Worm (Caenorhabditis elegans) whole organism, young adult: ENCODE results near the gene K06B4.4.

Experiments used
- C06A6.2 ChIP-seq: fragments of 200-800 bp; sonication (Bioruptor generic); conservative IDR thresholded peaks from 2 replicates; pipeline ENCODE4 v1.3.6; 2022; ENCODE audit warnings: missing genetic modification characterization, missing compliant biosample characterization
- F10E7.11 ChIP-seq: sonication (generic microtip); optimal IDR thresholded peaks from 2 replicates; lab custom pipeline; 2017; ENCODE audit warnings: mild to moderate bottlenecking, missing genetic modification characterization, moderate library complexity, missing compliant biosample characterization
- F57A8.1 ChIP-seq: fragments of 200-800 bp; sonication (Bioruptor generic); optimal IDR thresholded peaks from 2 replicates; lab custom pipeline; 2018; ENCODE audit warnings: mild to moderate bottlenecking, missing genetic modification characterization, moderate library complexity, missing compliant biosample characterization
- let-607 ChIP-seq, 2 experiments: fragments of 200-800 bp in 1 of 2; sonication (Bioruptor generic) in 1 of 2; sonication (generic microtip) in 1 of 2; optimal IDR thresholded peaks; 2 replicates each; lab custom pipeline; 2016 to 2018; ENCODE audit warnings: mild to moderate bottlenecking in 2 of 2, missing compliant biosample characterization in 2 of 2, missing genetic modification characterization in 2 of 2, moderate library complexity in 2 of 2, missing genotype in 1 of 2
- mcd-1 ChIP-seq: fragments of 200-800 bp; sonication (Bioruptor generic); IDR thresholded peaks from 2 replicates; pipeline ENCODE4 v1.3.6; 2022; ENCODE audit warnings: missing genetic modification reagents, missing genetic modification characterization, missing compliant biosample characterization
- pha-4 ChIP-seq: fragments of 150-350 bp; sonication (generic microtip); optimal IDR thresholded peaks from 2 replicates; lab custom pipeline; 2014; ENCODE audit warnings: missing biosample characterization, missing genetic modification reagents, missing genetic modification characterization
- snpc-1.1 ChIP-seq: sonication (generic microtip); optimal IDR thresholded peaks from 2 replicates; lab custom pipeline; 2017; ENCODE audit warnings: missing genetic modification characterization, mild to moderate bottlenecking, missing compliant biosample characterization, antibody characterized with exemption, moderate library complexity, missing genotype, missing genetic modification reagents; ENCODE audit not compliant: insufficient read depth
- unc-62 ChIP-seq: fragments of 150-350 bp; optimal IDR thresholded peaks from 2 replicates; lab custom pipeline; 2014; ENCODE audit warnings: missing biosample characterization, missing genetic modification reagents, missing genetic modification characterization

DNA sequence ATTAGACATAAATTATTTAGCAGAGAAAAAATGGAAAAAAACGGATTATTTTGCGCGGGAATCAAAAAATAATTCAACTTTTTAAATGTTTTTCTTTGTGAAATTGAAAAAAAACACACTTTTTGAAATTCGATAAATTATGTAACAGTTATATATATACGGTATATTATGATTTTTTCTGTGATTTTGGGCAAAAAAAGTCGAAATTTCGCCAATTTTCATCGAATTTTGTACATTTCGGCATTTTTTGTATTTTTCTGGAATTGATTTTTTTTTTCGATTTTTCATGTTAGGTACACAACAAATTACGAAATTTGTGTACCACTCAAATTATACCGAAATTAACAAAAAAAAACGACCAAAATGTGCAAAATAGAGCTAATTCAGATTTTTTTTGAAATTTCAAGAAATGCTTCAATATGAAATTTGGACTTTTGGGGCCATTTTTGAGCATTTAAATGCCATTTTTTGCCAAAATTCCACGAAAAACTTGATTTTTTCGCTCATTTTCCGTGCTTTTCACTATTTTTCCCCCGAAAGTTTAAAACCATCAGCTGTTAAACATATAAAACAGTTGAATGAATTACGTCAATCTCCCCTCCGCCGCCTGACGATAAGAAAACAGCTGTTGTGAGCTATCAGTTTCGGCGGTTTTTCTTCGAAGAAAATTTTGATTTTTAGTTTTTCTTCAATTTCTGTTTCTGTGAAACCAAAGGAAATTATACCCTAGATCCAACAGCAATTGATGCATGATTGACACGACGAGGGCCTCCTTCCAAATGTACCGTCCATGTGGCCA is 10.5 kb upstream of the K06B4.4 start:
- TF ChIP-seq F57A8.1 (no peak), mcd-1 (GFP tag; lab: Robert Waterston, UW) (no peak), let-607 (tag; optimal IDR thresholded peaks at IDR 0.05; lab: Kevin White, UChicago) (no peak), pha-4 (no peak), C06A6.2 (no peak), unc-62 (GFP tag; lab: Kevin White, UChicago) (no peak), F10E7.11 (tag; lab: Kevin White, UChicago) (no peak), snpc-1.1 (no peak)
